Worm (Caenorhabditis elegans): ENCODE data around the gene Y27F2A.8.
"Not testable (repeated sequence)": the region's sequence is repeated elsewhere in the genome, so short reads cannot be mapped to it uniquely, and the experiment has no call there.

Y27F2A.8 gene

DNA sequence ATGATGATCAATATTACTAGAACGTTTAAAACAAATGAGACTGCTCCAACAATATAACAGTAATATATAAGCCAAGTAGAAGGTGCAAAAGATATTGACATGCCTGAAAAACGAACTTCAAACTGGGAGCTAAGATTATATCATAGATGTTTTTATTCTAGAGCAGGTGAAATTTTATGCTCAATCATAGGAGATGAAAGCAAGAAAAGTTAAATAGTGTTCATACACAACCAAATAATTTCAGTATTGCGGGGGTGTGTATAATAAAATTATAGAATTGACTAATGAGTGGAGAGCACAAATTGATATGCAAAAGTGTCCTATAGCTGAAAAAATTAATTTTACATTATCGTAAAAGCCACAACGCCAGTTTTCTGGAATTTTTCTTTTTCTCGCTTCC lies 24.6 kb upstream of the Y27F2A.8 start, which contains the start of gene sri-34:
TSS of gene sri-34 (minus strand) at position 101 of the 400 bp plus-strand sequence.
- TF ChIP-seq unc-42 (tag; optimal IDR thresholded peaks at IDR 0.05) (no peak), fkh-10 (GFP tag; optimal IDR thresholded peaks at IDR 0.05) (no peak), ceh-45 (GFP tag; IDR thresholded peaks at IDR 0.05) (no peak), rnt-1 (tag; optimal IDR thresholded peaks at IDR 0.05) (no peak), ceh-22 (tag; optimal IDR thresholded peaks at IDR 0.05) (no peak), ceh-2 (tag; optimal IDR thresholded peaks at IDR 0.05) (no peak), ref-2 (tag; optimal IDR thresholded peaks at IDR 0.05) (no peak), K09A11.1 (tag; optimal IDR thresholded peaks at IDR 0.05; ENCODE audit: insufficient read depth) (no peak), ets-4 (tag; optimal IDR thresholded peaks at IDR 0.05) (no peak), pag-3 (tag; optimal IDR thresholded peaks at IDR 0.05; ENCODE audit: borderline replicate concordance) (no peak)

DNA sequence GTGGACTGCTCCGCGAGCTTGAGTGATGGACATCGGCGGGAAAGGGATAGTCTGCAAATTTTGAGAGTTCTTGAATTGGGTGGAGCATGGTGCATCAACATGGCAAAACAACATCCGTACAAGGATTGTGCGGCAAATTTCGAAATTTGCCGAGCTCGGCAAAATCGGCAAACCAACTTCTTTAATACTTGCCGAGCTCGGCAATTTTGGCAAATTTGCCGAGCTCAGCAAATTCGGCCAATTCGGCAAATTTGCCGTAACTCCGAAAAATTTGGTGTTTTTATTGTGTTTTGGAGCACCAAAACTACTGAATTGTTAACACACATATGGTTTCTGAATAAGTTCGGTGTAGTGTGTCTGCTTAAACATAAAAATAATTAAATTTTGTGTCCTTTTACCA lies 13.5 kb upstream of the Y27F2A.8 start, which contains the start of gene fbxc-55:
TSS of gene fbxc-55 (minus strand) at position 101 of the 400 bp plus-strand sequence.
- TF ChIP-seq fkh-6 (tag; optimal IDR thresholded peaks at IDR 0.05) (no peak), ahr-1 (tag; optimal IDR thresholded peaks at IDR 0.05) (no peak), zip-5 (tag; optimal IDR thresholded peaks at IDR 0.05) (no peak), odd-2 (tag; optimal IDR thresholded peaks at IDR 0.05) (no peak), elt-4 (tag; optimal IDR thresholded peaks at IDR 0.05) (no peak), rnt-1 (tag; optimal IDR thresholded peaks at IDR 0.05) (no peak), unc-86 (tag; optimal IDR thresholded peaks at IDR 0.05) (no peak), nfya-1 (tag; optimal IDR thresholded peaks at IDR 0.05) (no peak), K02D7.2 (tag; optimal IDR thresholded peaks at IDR 0.05) (no peak), Y22D7AL.16 (tag; optimal IDR thresholded peaks at IDR 0.05) (no peak)

DNA sequence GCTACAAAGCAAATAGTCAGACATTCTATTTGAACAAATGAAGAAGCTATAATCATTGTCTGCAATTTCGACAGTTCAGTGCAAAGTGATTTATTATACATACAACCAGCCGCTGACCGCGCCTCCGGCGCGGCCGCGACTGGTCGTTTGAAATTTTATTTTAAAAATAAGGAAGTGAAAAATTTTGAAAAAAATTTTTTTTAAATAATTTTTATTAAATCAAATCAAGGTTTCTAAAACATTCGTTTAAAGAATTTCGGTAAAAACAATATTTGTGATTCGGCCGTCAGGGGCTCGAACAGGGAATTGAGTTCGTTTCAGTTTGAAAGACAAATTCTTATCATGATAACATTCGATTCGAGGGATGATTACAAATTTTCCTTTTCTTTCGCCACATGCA lies 11.4 kb upstream of the Y27F2A.8 start, which contains the start of gene Y27F2A.10:
TSS of gene Y27F2A.10 (minus strand) at position 101 of the 400 bp plus-strand sequence.
- TF ChIP-seq unc-3 (GFP tag; conservative IDR thresholded peaks at IDR 0.05), result no peak
- no peak for TF ChIP-seq unc-3 (tag; optimal IDR thresholded peaks at IDR 0.05)
- no peak for TF ChIP-seq che-1 (tag; optimal IDR thresholded peaks at IDR 0.05)
- TF ChIP-seq ceh-48 (tag; optimal IDR thresholded peaks at IDR 0.05), result no peak
- TF ChIP-seq nhr-11 (tag; optimal IDR thresholded peaks at IDR 0.05), result no peak
- TF ChIP-seq dve-1 (tag; optimal IDR thresholded peaks at IDR 0.05), result no peak
- no peak for TF ChIP-seq ztf-16 (tag; optimal IDR thresholded peaks at IDR 0.05)
- no peak for TF ChIP-seq ceh-14 (tag; optimal IDR thresholded peaks at IDR 0.05)
- no peak for TF ChIP-seq sox-4 (tag; optimal IDR thresholded peaks at IDR 0.05)
- no peak for TF ChIP-seq Y22D7AL.16 (tag; optimal IDR thresholded peaks at IDR 0.05)
- TF ChIP-seq F13H6.1 (tag; optimal IDR thresholded peaks at IDR 0.05), result no peak
- no peak for TF ChIP-seq lin-11 (tag; optimal IDR thresholded peaks at IDR 0.05)
- TF ChIP-seq hlh-6 (tag; optimal IDR thresholded peaks at IDR 0.05), result no peak
- TF ChIP-seq hlh-30 (tag; optimal IDR thresholded peaks at IDR 0.05; ENCODE audit: insufficient read depth), result no peak
- TF ChIP-seq ttx-3 (tag; optimal IDR thresholded peaks at IDR 0.05), result no peak
- no peak for TF ChIP-seq pros-1 (tag; optimal IDR thresholded peaks at IDR 0.05)
- no peak for TF ChIP-seq hlh-15 (tag; optimal IDR thresholded peaks at IDR 0.05)
- no peak for TF ChIP-seq ceh-45 (GFP tag; IDR thresholded peaks at IDR 0.05)
- no peak for TF ChIP-seq rnt-1 (tag; optimal IDR thresholded peaks at IDR 0.05)
- TF ChIP-seq pqm-1 (tag; optimal IDR thresholded peaks at IDR 0.05), result no peak
- no peak for TF ChIP-seq ceh-22 (tag; optimal IDR thresholded peaks at IDR 0.05)

DNA sequence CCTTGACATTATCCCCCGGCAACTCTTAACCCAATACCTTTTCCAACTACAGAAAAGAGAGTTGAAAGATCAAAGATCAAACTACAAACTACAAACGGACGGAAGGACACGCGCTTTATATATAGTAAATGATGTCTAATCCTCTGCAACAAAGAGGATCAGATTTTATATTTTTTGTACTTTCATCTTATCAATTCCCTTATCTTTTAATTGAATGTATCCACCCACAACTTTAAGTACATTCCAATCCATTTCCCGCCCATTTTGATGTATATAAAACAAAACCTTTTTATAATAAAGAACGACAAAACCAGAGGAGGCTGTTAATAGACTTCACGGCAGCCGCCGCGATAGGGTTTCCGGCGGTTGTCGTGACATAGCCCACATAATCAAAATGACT lies 5.9 kb upstream of the Y27F2A.8 start, which contains the start of gene sri-40:
TSS of gene sri-40 (plus strand) at position 301 of the 400 bp plus-strand sequence.
- not testable (repeated sequence) for TF ChIP-seq fkh-6, F13H6.1, tbx-2 (tag; optimal IDR thresholded peaks at IDR 0.05)

All from whole organism, late embryonic.